Fruit fly (Drosophila melanogaster) whole organism, embryonic: ENCODE results near the gene Cep290.

Experiments used
- Awh ChIP-seq: fragments of 200-800 bp; sonication (Bioruptor generic); IDR thresholded peaks from 2 replicates; pipeline ENCODE4, ENCODE4 v1.3.6; 2022; ENCODE audit warnings: missing biosample characterization, missing genetic modification characterization
- BtbVII ChIP-seq: fragments of 200-800 bp; sonication (Bioruptor generic); optimal IDR thresholded peaks from 3 replicates; lab custom pipeline; 2017; ENCODE audit warnings: missing biosample characterization, mild to moderate bottlenecking, missing genetic modification characterization
- CG11723 ChIP-seq: fragments of 200-800 bp; sonication (Bioruptor generic); optimal IDR thresholded peaks from 2 replicates; lab custom pipeline; 2017; ENCODE audit warnings: missing biosample characterization, mild to moderate bottlenecking, missing genetic modification characterization
- CG12659 ChIP-seq: fragments of 200-800 bp; sonication (Bioruptor generic); optimal IDR thresholded peaks from 3 replicates; lab custom pipeline; 2017; ENCODE audit warnings: mild to moderate bottlenecking, missing biosample characterization, missing genetic modification reagents, missing genetic modification characterization
- CG14710 ChIP-seq: fragments of 200-800 bp; sonication (Bioruptor generic); optimal IDR thresholded peaks from 3 replicates; lab custom pipeline; 2019; ENCODE audit warnings: missing biosample characterization, mild to moderate bottlenecking, missing genetic modification characterization, moderate library complexity
- CG17186 ChIP-seq: fragments of 200-800 bp; sonication (Bioruptor generic); optimal IDR thresholded peaks from 3 replicates; lab custom pipeline; 2017; ENCODE audit warnings: missing biosample characterization, missing genetic modification reagents, missing genetic modification characterization
- CG17328 ChIP-seq: fragments of 200-800 bp; sonication (Bioruptor generic); IDR thresholded peaks from 2 replicates; pipeline ENCODE4 v1.3.6; 2022; ENCODE audit warnings: missing biosample characterization, missing genetic modification characterization
- CG17802 ChIP-seq: fragments of 200-800 bp; sonication (Bioruptor generic); optimal IDR thresholded peaks from 2 replicates; lab custom pipeline; 2018; ENCODE audit warnings: missing biosample characterization, mild to moderate bottlenecking, missing genetic modification characterization, moderate library complexity
- CG18262 ChIP-seq: fragments of 200-800 bp; optimal IDR thresholded peaks from 3 replicates; lab custom pipeline; 2019; ENCODE audit warnings: missing biosample characterization, mild to moderate bottlenecking, missing genetic modification characterization, moderate library complexity
- CG2202 ChIP-seq: fragments of 200-800 bp; sonication (Bioruptor generic); optimal IDR thresholded peaks from 2 replicates; lab custom pipeline; 2018; ENCODE audit warnings: missing biosample characterization, mild to moderate bottlenecking, missing genetic modification characterization
- CG30403 ChIP-seq: fragments of 200-800 bp; sonication (Bioruptor generic); optimal IDR thresholded peaks from 3 replicates; lab custom pipeline; 2016; ENCODE audit warnings: missing biosample characterization, missing genetic modification characterization
- CG3281 ChIP-seq: fragments of 200-800 bp; sonication (Bioruptor generic); optimal IDR thresholded peaks from 3 replicates; lab custom pipeline; 2017; ENCODE audit warnings: missing biosample characterization, mild to moderate bottlenecking, missing genetic modification characterization
- CG34422 ChIP-seq: fragments of 200-800 bp; sonication (Bioruptor generic); IDR thresholded peaks from 3 replicates; pipeline ENCODE4 v1.3.6; 2022; ENCODE audit warnings: missing biosample characterization, missing genetic modification characterization
- CG42726 ChIP-seq: fragments of 200-800 bp; sonication (Bioruptor generic); IDR thresholded peaks from 2 replicates; pipeline ENCODE4 v1.3.6; 2022; ENCODE audit warnings: missing biosample characterization, missing genetic modification characterization; ENCODE audit not compliant: partially characterized antibody
- CG4328 ChIP-seq: fragments of 200-800 bp; sonication (Bioruptor generic); optimal IDR thresholded peaks from 3 replicates; lab custom pipeline; 2017; ENCODE audit warnings: missing biosample characterization, missing genetic modification reagents, missing genetic modification characterization
- CG4707 ChIP-seq: fragments of 200-800 bp; sonication (Bioruptor generic); optimal IDR thresholded peaks from 2 replicates; lab custom pipeline; 2018; ENCODE audit warnings: missing biosample characterization, mild to moderate bottlenecking, missing genetic modification characterization, moderate library complexity
- CG9727 ChIP-seq: fragments of 200-800 bp; sonication (Bioruptor generic); optimal IDR thresholded peaks from 3 replicates; lab custom pipeline; 2017; ENCODE audit warnings: missing biosample characterization, mild to moderate bottlenecking, missing genetic modification characterization
- CTCF ChIP-seq: fragments of 200-800 bp; sonication (Bioruptor generic); optimal IDR thresholded peaks from 2 replicates; lab custom pipeline; 2017; ENCODE audit warnings: missing biosample characterization, mild to moderate bottlenecking, missing genetic modification characterization, moderate library complexity
- CrebB ChIP-seq: fragments of 200-800 bp; sonication (Bioruptor generic); optimal IDR thresholded peaks from 3 replicates; lab custom pipeline; 2018; ENCODE audit warnings: missing biosample characterization, mild to moderate bottlenecking, missing genetic modification characterization
- Dfd ChIP-seq, 2 experiments: fragments of >200 bp; optimal IDR thresholded peaks; 2 replicates each; lab custom pipeline; 2017; ENCODE audit warnings: missing biosample characterization in 2 of 2, missing genetic modification characterization in 2 of 2
- Dll ChIP-seq: fragments of 200-800 bp; sonication (Bioruptor generic); IDR thresholded peaks from 4 replicates; pipeline ENCODE4 v1.3.6; 2022; ENCODE audit warnings: missing biosample characterization, missing genetic modification characterization; ENCODE audit not compliant: partially characterized antibody
- Drgx ChIP-seq: fragments of 200-800 bp; sonication (Bioruptor generic); IDR thresholded peaks from 2 replicates; pipeline ENCODE4 v1.3.6; 2022; ENCODE audit warnings: missing biosample characterization, missing genetic modification characterization
- HHEX ChIP-seq: fragments of 200-800 bp; sonication (Bioruptor generic); optimal IDR thresholded peaks from 3 replicates; lab custom pipeline; 2017; ENCODE audit warnings: missing biosample characterization, mild to moderate bottlenecking, missing genetic modification characterization, missing genetic modification reagents
- HLH4C ChIP-seq: fragments of 200-800 bp; sonication (Bioruptor generic); IDR thresholded peaks from 3 replicates; pipeline ENCODE4 v1.3.6; 2022; ENCODE audit warnings: missing biosample characterization, missing genetic modification characterization; ENCODE audit not compliant: partially characterized antibody
- Hmr ChIP-seq: fragments of 200-800 bp; sonication (Bioruptor generic); optimal IDR thresholded peaks from 3 replicates; lab custom pipeline; 2017; ENCODE audit warnings: mild to moderate bottlenecking, missing biosample characterization, missing genetic modification reagents, missing genetic modification characterization
- MESR4 ChIP-seq: fragments of 200-800 bp; sonication (Bioruptor generic); optimal IDR thresholded peaks from 2 replicates; lab custom pipeline; 2018; ENCODE audit warnings: missing biosample characterization, mild to moderate bottlenecking, missing genetic modification characterization, moderate library complexity
- Oaz ChIP-seq: fragments of 200-800 bp; sonication (Bioruptor generic); IDR thresholded peaks from 2 replicates; pipeline ENCODE4 v1.3.6; 2022; ENCODE audit warnings: missing biosample characterization, missing genetic modification characterization
- Oli ChIP-seq: fragments of 200-800 bp; sonication (Bioruptor generic); optimal IDR thresholded peaks from 2 replicates; lab custom pipeline; 2018; ENCODE audit warnings: missing biosample characterization, mild to moderate bottlenecking, missing genetic modification characterization, moderate library complexity
- Pdp1 ChIP-seq, 2 experiments: fragments of 200-800 bp; sonication (Bioruptor generic); optimal IDR thresholded peaks; 3 replicates each; lab custom pipeline; 2016; ENCODE audit warnings: missing biosample characterization in 2 of 2, missing genetic modification characterization in 2 of 2, mild to moderate bottlenecking in 1 of 2, moderate library complexity in 1 of 2
- Rfx ChIP-seq: fragments of 200-800 bp; sonication (Bioruptor generic); IDR thresholded peaks from 2 replicates; pipeline ENCODE4 v1.3.6; 2022; ENCODE audit warnings: missing biosample characterization, missing genetic modification characterization
- Scr ChIP-seq: fragments of 200-800 bp; sonication (Bioruptor generic); IDR thresholded peaks from 2 replicates; pipeline ENCODE4 v1.3.6; 2022; ENCODE audit warnings: missing biosample characterization, missing genetic modification characterization; ENCODE audit not compliant: partially characterized antibody
- Stat92E ChIP-seq, 3 experiments: fragments of >200 bp in 2 of 3; fragments of 200-800 bp in 1 of 3; sonication (Bioruptor generic) in 1 of 3; optimal IDR thresholded peaks; 2 replicates each; lab custom pipeline; 2017 to 2019; ENCODE audit warnings: missing biosample characterization in 3 of 3, missing genetic modification characterization in 3 of 3, mild to moderate bottlenecking in 1 of 3, moderate library complexity in 1 of 3
- bab2 ChIP-seq: fragments of 200-800 bp; sonication (Bioruptor generic); optimal IDR thresholded peaks from 2 replicates; lab custom pipeline; 2016; ENCODE audit warnings: missing biosample characterization, missing genetic modification characterization
- bbx ChIP-seq: fragments of 200-800 bp; sonication (Bioruptor generic); IDR thresholded peaks from 2 replicates; pipeline ENCODE4 v1.3.6; 2022; ENCODE audit warnings: missing biosample characterization, missing genetic modification characterization; ENCODE audit not compliant: partially characterized antibody
- bigmax ChIP-seq: fragments of 200-800 bp; sonication (Bioruptor generic); optimal IDR thresholded peaks from 2 replicates; lab custom pipeline; 2018; ENCODE audit warnings: missing biosample characterization, mild to moderate bottlenecking, missing genetic modification characterization
- cato ChIP-seq: fragments of 200-800 bp; sonication (Bioruptor generic); optimal IDR thresholded peaks from 2 replicates; lab custom pipeline; 2016; ENCODE audit warnings: missing biosample characterization, missing genetic modification characterization, borderline replicate concordance
- cwo ChIP-seq: fragments of 200-800 bp; sonication (Bioruptor generic); optimal IDR thresholded peaks from 3 replicates; lab custom pipeline; 2017; ENCODE audit warnings: missing biosample characterization, missing genetic modification characterization, mild to moderate bottlenecking, moderate library complexity, missing genetic modification reagents
- gcm ChIP-seq: fragments of 200-800 bp; sonication (Bioruptor generic); optimal IDR thresholded peaks from 2 replicates; lab custom pipeline; 2019; ENCODE audit warnings: missing biosample characterization, mild to moderate bottlenecking, missing genetic modification characterization, moderate library complexity
- hbn ChIP-seq: fragments of 200-800 bp; sonication (Bioruptor generic); IDR thresholded peaks from 2 replicates; pipeline ENCODE4 v1.3.6; 2022; ENCODE audit warnings: missing biosample characterization, missing genetic modification characterization; ENCODE audit not compliant: partially characterized antibody
- hkb ChIP-seq, 2 experiments: fragments of 200-800 bp in 1 of 2; fragments of >200 bp in 1 of 2; sonication (Bioruptor generic) in 1 of 2; IDR thresholded peaks in 1 of 2; optimal IDR thresholded peaks in 1 of 2; 2 replicates each; pipeline versions ENCODE4 v1.3.6 to Lab custom; 2017 to 2022; ENCODE audit warnings: missing biosample characterization in 1 of 2, missing genetic modification characterization in 1 of 2
- peb ChIP-seq: fragments of 200-800 bp; sonication (Bioruptor generic); IDR thresholded peaks from 2 replicates; pipeline ENCODE4 v1.3.6; 2022; ENCODE audit warnings: missing biosample characterization, missing genetic modification characterization
- unc-4 ChIP-seq: fragments of 200-800 bp; sonication (Bioruptor generic); IDR thresholded peaks from 2 replicates; pipeline ENCODE4 v1.3.6; 2022; ENCODE audit warnings: missing biosample characterization, missing genetic modification characterization; ENCODE audit not compliant: partially characterized antibody
- vvl ChIP-seq: fragments of 200-800 bp; sonication (Bioruptor generic); IDR thresholded peaks from 2 replicates; pipeline ENCODE4 v1.3.6; 2022; ENCODE audit warnings: missing biosample characterization, missing genetic modification characterization
- zen2 ChIP-seq: fragments of 200-800 bp; sonication (Bioruptor generic); IDR thresholded peaks from 3 replicates; pipeline ENCODE4 v1.3.6; 2022; ENCODE audit warnings: missing biosample characterization, missing genetic modification characterization; ENCODE audit not compliant: partially characterized antibody
- zfh2 ChIP-seq: fragments of 200-800 bp; sonication (Bioruptor generic); optimal IDR thresholded peaks from 2 replicates; lab custom pipeline; 2016; ENCODE audit warnings: missing biosample characterization, missing genetic modification characterization

The Cep290 gene

DNA sequence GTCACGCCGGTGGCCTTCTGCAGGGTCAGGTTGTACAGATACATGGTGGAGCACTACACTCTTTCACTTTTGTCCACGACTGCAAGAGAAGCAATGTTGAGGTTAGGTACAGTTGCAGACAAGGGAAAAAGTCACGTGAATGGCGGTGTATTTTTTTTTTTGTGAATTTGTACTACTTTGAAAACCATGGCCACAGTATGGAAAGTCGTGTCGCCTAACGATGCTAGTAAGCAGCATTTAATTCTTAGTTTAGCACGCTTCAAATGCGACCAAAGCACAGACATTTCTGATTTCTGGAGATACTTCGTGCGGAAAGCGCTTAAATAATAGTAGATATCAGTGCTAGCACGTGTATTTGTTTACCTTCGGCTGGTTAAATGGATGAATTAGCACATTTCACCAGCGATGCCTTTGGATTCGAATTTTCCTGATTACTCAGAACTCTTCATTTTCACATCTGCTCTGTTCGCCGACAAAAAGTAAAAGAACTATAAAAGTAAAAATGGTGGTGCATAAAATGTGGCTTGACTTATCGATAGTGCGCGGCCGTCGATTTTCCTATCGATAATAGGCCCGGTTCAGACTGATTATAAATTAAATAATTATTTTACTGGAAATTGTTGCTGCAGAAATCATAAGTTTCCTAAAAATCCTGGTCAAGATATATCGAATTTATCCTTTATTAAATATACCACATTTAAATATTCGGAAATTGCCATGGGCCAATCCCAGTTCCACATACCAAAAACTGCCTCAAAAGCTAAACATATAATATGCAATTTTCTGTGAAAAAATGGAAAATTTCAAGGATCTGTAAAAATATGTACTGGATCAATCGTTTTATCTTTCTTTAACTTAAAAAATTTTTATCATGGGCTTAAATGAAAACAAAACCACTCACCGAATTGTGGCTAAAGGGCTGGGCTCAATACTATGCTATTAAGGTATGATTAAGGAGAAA, 10.5 kb upstream of the Cep290 start, which contains the start of gene Sf3b3 (continued):
- TF ChIP-seq CrebB (tag; lab: Kevin White, UChicago) (no peak), CG17802 (tag; lab: Kevin White, UChicago) (peak; percentile 99), BtbVII (GFP tag; lab: Kevin White, UChicago) (peak; percentile 7), CG2202 (tag; lab: Kevin White, UChicago) (no peak), Stat92E (GFP tag; optimal IDR thresholded peaks at IDR 0.05; lab: Kevin White, UChicago) (peak in 1 of 3 experiments; percentile 59), MESR4 (GFP tag; lab: Kevin White, UChicago) (peak; percentile 74), CTCF (GFP tag; lab: Kevin White, UChicago) (no peak), hkb (optimal IDR thresholded peaks at IDR 0.05; lab: Kevin White, UChicago) (no peak), hkb (GFP tag; IDR thresholded peaks at IDR 0.05; lab: Robert Waterston, UW) (0 out of 2 replicates have a peak, but pooled peaks have one; percentile 22), CG4328 (GFP tag; lab: Kevin White, UChicago) (no peak), hbn (GFP tag; lab: Robert Waterston, UW) (peak; percentile 25; the same call in 1 of the 2 replicates), Pdp1 (GFP tag; optimal IDR thresholded peaks at IDR 0.05; lab: Kevin White, UChicago) (peak; percentile 7 to 24), Dfd (GFP tag; optimal IDR thresholded peaks at IDR 0.05; lab: Kevin White, UChicago) (no peak), CG9727 (GFP tag; lab: Kevin White, UChicago) (peak; percentile 56), CG17328 (0 out of 2 replicates have a peak, but pooled peaks have one; percentile 4), zfh2 (GFP tag; lab: Kevin White, UChicago) (no peak), Scr (peak; percentile 61), Drgx (GFP tag; lab: Robert Waterston, UW) (peak; percentile 12; the same call in 1 of the 2 replicates), gcm (no peak), cwo (peak; percentile 28), Oli (tag; lab: Kevin White, UChicago) (no peak), Dll (GFP tag; lab: Robert Waterston, UW) (peak; percentile 68; the same call in 3 of the 4 replicates), cato (GFP tag; lab: Kevin White, UChicago) (no peak), CG4707 (no peak), CG3281 (GFP tag; lab: Kevin White, UChicago) (peak; percentile 10), zen2 (peak; percentile 47; the same call in 1 of the 3 replicates), CG34422 (GFP tag; lab: Robert Waterston, UW) (peak; percentile 49; the same call in 1 of the 3 replicates), Oaz (GFP tag; lab: Robert Waterston, UW) (no peak), CG42726 (GFP tag; lab: Robert Waterston, UW) (peak; percentile 64), unc-4 (GFP tag; lab: Robert Waterston, UW) (peak; percentile 50), HHEX (GFP tag; lab: Kevin White, UChicago) (no peak), vvl (GFP tag; lab: Robert Waterston, UW) (0 out of 2 replicates have a peak, but pooled peaks have one; percentile 36), Hmr (no peak), CG11723 (no peak), Awh (GFP tag; lab: Robert Waterston, UW) (no peak), bbx (GFP tag; lab: Robert Waterston, UW) (peak; percentile 83), CG17186 (GFP tag; lab: Kevin White, UChicago) (peak; percentile 27), CG30403 (peak; percentile 6), CG12659 (peak; percentile 14), peb (GFP tag; lab: Robert Waterston, UW) (no peak), CG18262 (tag; lab: Kevin White, UChicago) (peak; percentile 12), bigmax (peak; percentile 91), CG14710 (tag; lab: Kevin White, UChicago) (peak; percentile 27), HLH4C (GFP tag; lab: Robert Waterston, UW) (peak; percentile 48; the same call in 2 of the 3 replicates), bab2 (GFP tag; lab: Kevin White, UChicago) (peak; percentile 14), Rfx (GFP tag; lab: Robert Waterston, UW) (peak; percentile 66)
